Fruit fly (Drosophila melanogaster) whole organism, embryonic: Measurements from ENCODE around the gene Son.
A peak's percentile ranks its signal among the peaks of the same experiment; 100 is the strongest.

Source experiments
- CG10462 ChIP-seq: fragments of 200-800 bp; sonication (Bioruptor generic); optimal IDR thresholded peaks from 2 replicates; lab custom pipeline; 2016; ENCODE audit warnings: missing biosample characterization, missing genetic modification characterization
- CG11093 ChIP-seq: fragments of 200-800 bp; sonication (Bioruptor generic); IDR thresholded peaks from 3 replicates; pipeline ENCODE4 v1.3.6; 2022; ENCODE audit warnings: missing biosample characterization, missing genetic modification characterization
- CG11560 ChIP-seq: fragments of 200-800 bp; sonication (Bioruptor generic); IDR thresholded peaks from 3 replicates; pipeline ENCODE4 v1.3.6; 2022; ENCODE audit warnings: missing biosample characterization, missing genetic modification characterization
- CG12391 ChIP-seq: fragments of 200-800 bp; sonication (Bioruptor generic); optimal IDR thresholded peaks from 3 replicates; lab custom pipeline; 2018; ENCODE audit warnings: missing biosample characterization, mild to moderate bottlenecking, missing genetic modification characterization, moderate library complexity
- CG1603 ChIP-seq: fragments of 200-800 bp; sonication (Bioruptor generic); optimal IDR thresholded peaks from 2 replicates; lab custom pipeline; 2019; ENCODE audit warnings: missing biosample characterization, mild to moderate bottlenecking, missing genetic modification characterization, moderate library complexity
- CG16813 ChIP-seq: fragments of 200-800 bp; sonication (Bioruptor generic); IDR thresholded peaks from 3 replicates; pipeline ENCODE4 v1.3.6; 2022; ENCODE audit warnings: missing biosample characterization, missing genetic modification characterization; ENCODE audit not compliant: partially characterized antibody
- CG18262 ChIP-seq: fragments of 200-800 bp; optimal IDR thresholded peaks from 3 replicates; lab custom pipeline; 2019; ENCODE audit warnings: missing biosample characterization, mild to moderate bottlenecking, missing genetic modification characterization, moderate library complexity
- CG2120 ChIP-seq: fragments of 200-800 bp; sonication (Bioruptor generic); optimal IDR thresholded peaks from 3 replicates; lab custom pipeline; 2016; ENCODE audit warnings: missing biosample characterization, missing genetic modification characterization
- CG2129 ChIP-seq: fragments of 200-800 bp; sonication (Bioruptor generic); IDR thresholded peaks from 2 replicates; pipeline ENCODE4 v1.3.6; 2022; ENCODE audit warnings: missing biosample characterization, missing genetic modification characterization; ENCODE audit not compliant: partially characterized antibody
- CG30020 ChIP-seq: fragments of 200-800 bp; optimal IDR thresholded peaks from 2 replicates; lab custom pipeline; 2019; ENCODE audit warnings: missing biosample characterization, mild to moderate bottlenecking, missing genetic modification characterization, moderate library complexity
- CG34422 ChIP-seq: fragments of 200-800 bp; sonication (Bioruptor generic); IDR thresholded peaks from 3 replicates; pipeline ENCODE4 v1.3.6; 2022; ENCODE audit warnings: missing biosample characterization, missing genetic modification characterization
- CG3726 ChIP-seq: fragments of 200-800 bp; sonication (Bioruptor generic); IDR thresholded peaks from 3 replicates; pipeline ENCODE4, ENCODE4 v1.3.6; 2022; ENCODE audit warnings: missing biosample characterization, missing genetic modification characterization
- CG3995 ChIP-seq: fragments of 200-800 bp; sonication (Bioruptor generic); optimal IDR thresholded peaks from 3 replicates; lab custom pipeline; 2016; ENCODE audit warnings: missing biosample characterization, missing genetic modification characterization
- CG9437 ChIP-seq: fragments of 200-800 bp; sonication (Bioruptor generic); optimal IDR thresholded peaks from 2 replicates; lab custom pipeline; 2018; ENCODE audit warnings: missing biosample characterization, mild to moderate bottlenecking, missing genetic modification characterization
- CG9609 ChIP-seq: fragments of 200-800 bp; sonication (Bioruptor generic); optimal IDR thresholded peaks from 3 replicates; lab custom pipeline; 2016; ENCODE audit warnings: missing biosample characterization, missing genetic modification characterization
- CTCF ChIP-seq: fragments of 200-800 bp; sonication (Bioruptor generic); optimal IDR thresholded peaks from 2 replicates; lab custom pipeline; 2017; ENCODE audit warnings: missing biosample characterization, mild to moderate bottlenecking, missing genetic modification characterization, moderate library complexity
- Camta ChIP-seq: fragments of 200-800 bp; sonication (Bioruptor generic); optimal IDR thresholded peaks from 2 replicates; lab custom pipeline; 2016; ENCODE audit warnings: missing biosample characterization, missing genetic modification characterization
- Chrac-16 ChIP-seq: fragments of 200-800 bp; sonication (Bioruptor generic); optimal IDR thresholded peaks from 3 replicates; lab custom pipeline; 2016; ENCODE audit warnings: missing biosample characterization, missing genetic modification characterization
- D ChIP-seq, 2 experiments: fragments of 200-800 bp in 1 of 2; fragments of >200 bp in 1 of 2; sonication (Bioruptor generic) in 1 of 2; optimal IDR thresholded peaks; 2 replicates in 1 of 2; 3 replicates in 1 of 2; lab custom pipeline; 2017; ENCODE audit warnings: mild to moderate bottlenecking in 1 of 2, missing biosample characterization in 1 of 2, missing genetic modification characterization in 1 of 2, missing genetic modification reagents in 1 of 2
- Dip3 ChIP-seq: fragments of 200-800 bp; sonication (Bioruptor generic); optimal IDR thresholded peaks from 3 replicates; lab custom pipeline; 2016; ENCODE audit warnings: missing biosample characterization, missing genetic modification characterization
- H15 ChIP-seq: fragments of 200-800 bp; sonication (Bioruptor generic); IDR thresholded peaks from 3 replicates; pipeline ENCODE4 v1.3.6; 2022; ENCODE audit warnings: missing biosample characterization, missing genetic modification characterization
- Meics ChIP-seq: fragments of 200-800 bp; sonication (Bioruptor generic); optimal IDR thresholded peaks from 2 replicates; lab custom pipeline; 2017; ENCODE audit warnings: missing biosample characterization, mild to moderate bottlenecking, missing genetic modification characterization
- NfI ChIP-seq: fragments of 200-800 bp; sonication (Bioruptor generic); optimal IDR thresholded peaks from 3 replicates; lab custom pipeline; 2018; ENCODE audit warnings: missing biosample characterization, mild to moderate bottlenecking, missing genetic modification characterization, moderate library complexity
- Poxn ChIP-seq: fragments of 200-800 bp; sonication (Bioruptor generic); IDR thresholded peaks from 2 replicates; pipeline ENCODE4 v1.3.6; 2022; ENCODE audit warnings: missing biosample characterization, missing genetic modification characterization
- Spps ChIP-seq: fragments of 200-800 bp; sonication (Bioruptor generic); optimal IDR thresholded peaks from 2 replicates; lab custom pipeline; 2018; ENCODE audit warnings: missing biosample characterization, mild to moderate bottlenecking, missing genetic modification characterization
- Stat92E ChIP-seq, 3 experiments: fragments of >200 bp in 2 of 3; fragments of 200-800 bp in 1 of 3; sonication (Bioruptor generic) in 1 of 3; optimal IDR thresholded peaks; 2 replicates each; lab custom pipeline; 2017 to 2019; ENCODE audit warnings: missing biosample characterization in 3 of 3, missing genetic modification characterization in 3 of 3, mild to moderate bottlenecking in 1 of 3, moderate library complexity in 1 of 3
- amos ChIP-seq: fragments of 200-800 bp; sonication (Bioruptor generic); IDR thresholded peaks from 2 replicates; pipeline ENCODE4 v1.3.6; 2022; ENCODE audit warnings: missing biosample characterization, missing genetic modification characterization; ENCODE audit not compliant: partially characterized antibody
- ara ChIP-seq: fragments of 200-800 bp; sonication (Bioruptor generic); IDR thresholded peaks from 2 replicates; pipeline ENCODE4 v1.3.6; 2022; ENCODE audit warnings: missing biosample characterization, missing genetic modification characterization
- bab2 ChIP-seq: fragments of 200-800 bp; sonication (Bioruptor generic); optimal IDR thresholded peaks from 2 replicates; lab custom pipeline; 2016; ENCODE audit warnings: missing biosample characterization, missing genetic modification characterization
- chn ChIP-seq: fragments of 200-800 bp; sonication (Bioruptor generic); optimal IDR thresholded peaks from 2 replicates; lab custom pipeline; 2016; ENCODE audit warnings: missing biosample characterization, missing genetic modification characterization
- ci ChIP-seq: fragments of 200-800 bp; sonication (Bioruptor generic); IDR thresholded peaks from 3 replicates; pipeline ENCODE4 v1.3.6; 2022; ENCODE audit warnings: missing biosample characterization, missing genetic modification characterization
- ems ChIP-seq: fragments of 200-800 bp; sonication (Bioruptor generic); optimal IDR thresholded peaks from 3 replicates; lab custom pipeline; 2016; ENCODE audit warnings: missing biosample characterization, missing genetic modification characterization
- eyg ChIP-seq: fragments of 200-800 bp; sonication (Bioruptor generic); optimal IDR thresholded peaks from 3 replicates; lab custom pipeline; 2016; ENCODE audit warnings: missing biosample characterization, missing genetic modification characterization
- fd96Cb ChIP-seq: fragments of 200-800 bp; sonication (Bioruptor generic); optimal IDR thresholded peaks from 2 replicates; lab custom pipeline; 2018; ENCODE audit warnings: missing biosample characterization, mild to moderate bottlenecking, missing genetic modification characterization, moderate library complexity
- gfzf ChIP-seq: fragments of 200-800 bp; sonication (Bioruptor generic); optimal IDR thresholded peaks from 2 replicates; lab custom pipeline; 2016; ENCODE audit warnings: missing biosample characterization, mild to moderate bottlenecking, missing genetic modification characterization, moderate library complexity
- gro ChIP-seq: fragments of 200-800 bp; sonication (Bioruptor generic); optimal IDR thresholded peaks from 2 replicates; lab custom pipeline; 2016; ENCODE audit warnings: missing biosample characterization, missing genetic modification characterization
- gsb-n ChIP-seq: fragments of 200-800 bp; sonication (Bioruptor generic); optimal IDR thresholded peaks from 3 replicates; lab custom pipeline; 2018; ENCODE audit warnings: missing biosample characterization, mild to moderate bottlenecking, missing genetic modification characterization
- her ChIP-seq: fragments of 200-800 bp; sonication (Bioruptor generic); optimal IDR thresholded peaks from 2 replicates; lab custom pipeline; 2016; ENCODE audit warnings: missing biosample characterization, missing genetic modification characterization
- ind ChIP-seq: fragments of 200-800 bp; sonication (Bioruptor generic); optimal IDR thresholded peaks from 3 replicates; lab custom pipeline; 2016; ENCODE audit warnings: missing biosample characterization, missing genetic modification characterization
- inv ChIP-seq: fragments of 200-800 bp; sonication (Bioruptor generic); IDR thresholded peaks from 2 replicates; pipeline ENCODE4 v1.3.6; 2022; ENCODE audit warnings: missing biosample characterization, missing genetic modification characterization; ENCODE audit not compliant: partially characterized antibody
- kay ChIP-seq: fragments of 200-800 bp; sonication (Bioruptor generic); optimal IDR thresholded peaks from 2 replicates; lab custom pipeline; 2016; ENCODE audit warnings: missing biosample characterization, missing genetic modification characterization
- lab ChIP-seq: fragments of 200-800 bp; sonication (Bioruptor generic); optimal IDR thresholded peaks from 3 replicates; lab custom pipeline; 2017; ENCODE audit warnings: missing biosample characterization, missing genetic modification characterization, mild to moderate bottlenecking, moderate library complexity, missing genetic modification reagents
- lilli ChIP-seq: fragments of 200-800 bp; sonication (Bioruptor generic); optimal IDR thresholded peaks from 3 replicates; lab custom pipeline; 2016; ENCODE audit warnings: missing biosample characterization, missing genetic modification characterization
- nmo ChIP-seq: fragments of 200-800 bp; sonication (Bioruptor generic); optimal IDR thresholded peaks from 2 replicates; lab custom pipeline; 2018; ENCODE audit warnings: missing biosample characterization, mild to moderate bottlenecking, missing genetic modification characterization, moderate library complexity
- p53 ChIP-seq: fragments of 200-800 bp; sonication (Bioruptor generic); optimal IDR thresholded peaks from 2 replicates; lab custom pipeline; 2016; ENCODE audit warnings: missing biosample characterization, missing genetic modification characterization
- pho ChIP-seq: fragments of 200-800 bp; sonication (Bioruptor generic); optimal IDR thresholded peaks from 2 replicates; lab custom pipeline; 2016; ENCODE audit warnings: missing biosample characterization, missing genetic modification characterization
- stwl ChIP-seq: fragments of 200-800 bp; sonication (Bioruptor generic); optimal IDR thresholded peaks from 3 replicates; lab custom pipeline; 2018; ENCODE audit warnings: missing biosample characterization, mild to moderate bottlenecking, missing genetic modification characterization, moderate library complexity
- tgo ChIP-seq: fragments of 200-800 bp; sonication (Bioruptor generic); IDR thresholded peaks from 3 replicates; pipeline ENCODE4 v1.3.6; 2022; ENCODE audit warnings: missing biosample characterization, missing genetic modification characterization
- zen ChIP-seq: fragments of 200-800 bp; sonication (Bioruptor generic); optimal IDR thresholded peaks from 3 replicates; lab custom pipeline; 2018; ENCODE audit warnings: missing biosample characterization, mild to moderate bottlenecking, missing genetic modification characterization, moderate library complexity
- zfh2 ChIP-seq: fragments of 200-800 bp; sonication (Bioruptor generic); optimal IDR thresholded peaks from 2 replicates; lab custom pipeline; 2016; ENCODE audit warnings: missing biosample characterization, missing genetic modification characterization

Gene Son

dm6 chr3R:9626880-9627401 is 49.1 kb downstream of the Son start, which contains the start of the genes CG9427 and CG8319 (continued):
- TF ChIP-seq CG34422 (GFP tag; lab: Robert Waterston, UW) (no peak; the same call in 2 of the 3 replicates), ems (GFP tag; lab: Kevin White, UChicago) (peak; percentile 66), CG3726 (GFP tag; lab: Robert Waterston, UW) (0 out of 3 replicates have a peak, but pooled peaks have one; percentile 58), CG12391 (tag; lab: Kevin White, UChicago) (peak; percentile 89), H15 (GFP tag; lab: Robert Waterston, UW) (peak; percentile 18; the same call in 1 of the 3 replicates), fd96Cb (tag; lab: Kevin White, UChicago) (peak; percentile 13), gfzf (peak; percentile 24), CG18262 (tag; lab: Kevin White, UChicago) (peak; percentile 61), Spps (tag; lab: Kevin White, UChicago) (peak; percentile 50), CG11560 (tag; lab: Robert Waterston, UW) (no peak), kay (peak; percentile 28), ara (GFP tag; lab: Robert Waterston, UW) (peak; percentile 23; the same call in 1 of the 2 replicates), CG10462 (GFP tag; lab: Kevin White, UChicago) (peak; percentile 48), CG9437 (peak; percentile 9), CG30020 (peak; percentile 51), CG9609 (GFP tag; lab: Kevin White, UChicago) (peak; percentile 47), gsb-n (tag; lab: Kevin White, UChicago) (peak; percentile 59), chn (GFP tag; lab: Kevin White, UChicago) (peak; percentile 59), inv (GFP tag; lab: Robert Waterston, UW) (peak; percentile 67), CG2120 (GFP tag; lab: Kevin White, UChicago) (peak; percentile 83), Poxn (no peak), Camta (GFP tag; lab: Kevin White, UChicago) (peak; percentile 61), ci (GFP tag; lab: Robert Waterston, UW) (peak; percentile 60; the same call in 1 of the 3 replicates), nmo (GFP tag; lab: Kevin White, UChicago) (peak; percentile 73), CG2129 (GFP tag; lab: Robert Waterston, UW) (peak; percentile 75), lab (GFP tag; lab: Kevin White, UChicago) (peak; percentile 53), CG1603 (tag; lab: Kevin White, UChicago) (peak; percentile 68), bab2 (GFP tag; lab: Kevin White, UChicago) (peak; percentile 42), pho (GFP tag; lab: Kevin White, UChicago) (peak; percentile 62), amos (peak; percentile 74), Stat92E (GFP tag; optimal IDR thresholded peaks at IDR 0.05; lab: Kevin White, UChicago) (peak in 1 of 3 experiments; percentile 31), CG11093 (GFP tag; lab: Robert Waterston, UW) (no peak), D (optimal IDR thresholded peaks at IDR 0.05; lab: Kevin White, UChicago) (no peak), D (GFP tag; optimal IDR thresholded peaks at IDR 0.05; lab: Kevin White, UChicago) (no peak), zen (tag; lab: Kevin White, UChicago) (peak; percentile 72), CTCF (GFP tag; lab: Kevin White, UChicago) (no peak), NfI (GFP tag; lab: Kevin White, UChicago) (peak; percentile 47), her (GFP tag; lab: Kevin White, UChicago) (no peak), p53 (GFP tag; lab: Kevin White, UChicago) (no peak), CG3995 (GFP tag; lab: Kevin White, UChicago) (peak; percentile 100), lilli (GFP tag; lab: Kevin White, UChicago) (peak; percentile 87), zfh2 (GFP tag; lab: Kevin White, UChicago) (peak; percentile 54), Meics (GFP tag; lab: Kevin White, UChicago) (peak; percentile 43), Chrac-16 (peak; percentile 57), ind (peak; percentile 67), stwl (tag; lab: Kevin White, UChicago) (peak; percentile 71), CG16813 (peak; percentile 77), Dip3 (GFP tag; lab: Kevin White, UChicago) (peak; percentile 58), tgo (GFP tag; lab: Robert Waterston, UW) (peak; percentile 55; the same call in 2 of the 3 replicates), gro (GFP tag; lab: Kevin White, UChicago) (peak; percentile 66), eyg (GFP tag; lab: Kevin White, UChicago) (no peak)
